Fruit fly (Drosophila melanogaster) whole organism, embryonic: ENCODE results near the gene Drgx.

Experiments
- Abd-B ChIP-seq: fragments of 200-800 bp; sonication (Bioruptor generic); optimal IDR thresholded peaks from 2 replicates; lab custom pipeline; 2018; ENCODE audit warnings: missing biosample characterization, mild to moderate bottlenecking, missing genetic modification characterization, moderate library complexity
- Atf-2 ChIP-seq: fragments of 200-800 bp; sonication (Bioruptor generic); optimal IDR thresholded peaks from 2 replicates; lab custom pipeline; 2016; ENCODE audit warnings: missing biosample characterization, missing genetic modification characterization
- B-H1 ChIP-seq: fragments of 200-800 bp; sonication (Bioruptor generic); IDR thresholded peaks from 3 replicates; pipeline ENCODE4 v1.3.6; 2022; ENCODE audit warnings: missing biosample characterization, missing genetic modification characterization
- CG1024 ChIP-seq: fragments of 200-800 bp; sonication (Bioruptor generic); IDR thresholded peaks from 2 replicates; pipeline ENCODE4 v1.3.6; 2022; ENCODE audit warnings: missing biosample characterization, missing genetic modification characterization
- CG11093 ChIP-seq: fragments of 200-800 bp; sonication (Bioruptor generic); IDR thresholded peaks from 3 replicates; pipeline ENCODE4 v1.3.6; 2022; ENCODE audit warnings: missing biosample characterization, missing genetic modification characterization
- CG12219 ChIP-seq: fragments of 200-800 bp; sonication (Bioruptor generic); optimal IDR thresholded peaks from 3 replicates; lab custom pipeline; 2018; ENCODE audit warnings: missing biosample characterization, mild to moderate bottlenecking, missing genetic modification characterization
- CG12236 ChIP-seq: fragments of 200-800 bp; sonication (Bioruptor generic); optimal IDR thresholded peaks from 2 replicates; lab custom pipeline; 2016; ENCODE audit warnings: missing biosample characterization, missing genetic modification characterization
- CG12744 ChIP-seq: fragments of 200-800 bp; sonication (Bioruptor generic); optimal IDR thresholded peaks from 2 replicates; lab custom pipeline; 2016; ENCODE audit warnings: missing biosample characterization, missing genetic modification characterization
- CG13424 ChIP-seq: fragments of 200-800 bp; sonication (Bioruptor generic); optimal IDR thresholded peaks from 2 replicates; lab custom pipeline; 2019; ENCODE audit warnings: missing biosample characterization, mild to moderate bottlenecking, missing genetic modification characterization, moderate library complexity
- CG13894 ChIP-seq: fragments of 200-800 bp; sonication (Bioruptor generic); optimal IDR thresholded peaks from 3 replicates; lab custom pipeline; 2018; ENCODE audit warnings: missing biosample characterization, mild to moderate bottlenecking, missing genetic modification characterization, moderate library complexity
- CG15269 ChIP-seq: fragments of 200-800 bp; sonication (Bioruptor generic); optimal IDR thresholded peaks from 2 replicates; lab custom pipeline; 2018; ENCODE audit warnings: missing biosample characterization, mild to moderate bottlenecking, missing genetic modification characterization, moderate library complexity
- CG17186 ChIP-seq: fragments of 200-800 bp; sonication (Bioruptor generic); optimal IDR thresholded peaks from 3 replicates; lab custom pipeline; 2017; ENCODE audit warnings: missing biosample characterization, missing genetic modification reagents, missing genetic modification characterization
- CG17912 ChIP-seq: fragments of 200-800 bp; sonication (Bioruptor generic); optimal IDR thresholded peaks from 2 replicates; lab custom pipeline; 2018; ENCODE audit warnings: missing biosample characterization, mild to moderate bottlenecking, missing genetic modification characterization
- CG1792 ChIP-seq: fragments of 200-800 bp; sonication (Bioruptor generic); optimal IDR thresholded peaks from 2 replicates; lab custom pipeline; 2016; ENCODE audit warnings: missing biosample characterization, missing genetic modification characterization
- CG18476 ChIP-seq: fragments of 200-800 bp; sonication (Bioruptor generic); optimal IDR thresholded peaks from 2 replicates; lab custom pipeline; 2016; ENCODE audit warnings: missing biosample characterization, mild to moderate bottlenecking, missing genetic modification characterization
- CG31441 ChIP-seq: fragments of 200-800 bp; sonication (Bioruptor generic); IDR thresholded peaks from 2 replicates; pipeline ENCODE4 v1.3.6; 2022; ENCODE audit warnings: missing biosample characterization, missing genetic modification characterization
- CG34376 ChIP-seq: fragments of 200-800 bp; sonication (Bioruptor generic); optimal IDR thresholded peaks from 2 replicates; lab custom pipeline; 2018; ENCODE audit warnings: missing biosample characterization, mild to moderate bottlenecking, missing genetic modification characterization
- CG5953 ChIP-seq: fragments of 200-800 bp; sonication (Bioruptor generic); IDR thresholded peaks from 2 replicates; pipeline ENCODE4 v1.3.6; 2022; ENCODE audit warnings: missing biosample characterization, missing genetic modification characterization
- CG6254 ChIP-seq: fragments of 200-800 bp; sonication (Bioruptor generic); optimal IDR thresholded peaks from 3 replicates; lab custom pipeline; 2017; ENCODE audit warnings: mild to moderate bottlenecking, missing biosample characterization, missing genetic modification reagents, missing genetic modification characterization
- CG6689 ChIP-seq: fragments of 200-800 bp; sonication (Bioruptor generic); IDR thresholded peaks from 2 replicates; pipeline ENCODE4 v1.3.6; 2022; ENCODE audit warnings: missing biosample characterization, missing genetic modification characterization
- CG7786 ChIP-seq: fragments of 200-800 bp; sonication (Bioruptor generic); optimal IDR thresholded peaks from 2 replicates; lab custom pipeline; 2016; ENCODE audit warnings: missing biosample characterization, missing genetic modification characterization
- CG8944 ChIP-seq: fragments of 200-800 bp; sonication (Bioruptor generic); optimal IDR thresholded peaks from 3 replicates; lab custom pipeline; 2016; ENCODE audit warnings: missing biosample characterization, missing genetic modification characterization
- CoRest ChIP-seq: fragments of 200-800 bp; sonication (Bioruptor generic); optimal IDR thresholded peaks from 3 replicates; lab custom pipeline; 2018; ENCODE audit warnings: missing biosample characterization, mild to moderate bottlenecking, missing genetic modification characterization, moderate library complexity
- Dbx ChIP-seq: fragments of 200-800 bp; sonication (Bioruptor generic); IDR thresholded peaks from 3 replicates; pipeline ENCODE4 v1.3.6; 2022; ENCODE audit warnings: missing biosample characterization, missing genetic modification characterization
- Dip2 ChIP-seq: fragments of 200-800 bp; sonication (Bioruptor generic); IDR thresholded peaks from 2 replicates; pipeline ENCODE4 v1.3.6; 2022; ENCODE audit warnings: missing biosample characterization, missing genetic modification characterization
- Dip3 ChIP-seq: fragments of 200-800 bp; sonication (Bioruptor generic); optimal IDR thresholded peaks from 3 replicates; lab custom pipeline; 2016; ENCODE audit warnings: missing biosample characterization, missing genetic modification characterization
- E2f2 ChIP-seq: fragments of 200-800 bp; sonication (Bioruptor generic); IDR thresholded peaks from 2 replicates; pipeline ENCODE4 v1.3.6; 2022; ENCODE audit warnings: missing biosample characterization, missing genetic modification characterization
- ERR ChIP-seq: fragments of 200-800 bp; sonication (Bioruptor generic); optimal IDR thresholded peaks from 2 replicates; lab custom pipeline; 2016; ENCODE audit warnings: missing biosample characterization, missing genetic modification characterization
- Elba2 ChIP-seq: fragments of 200-800 bp; sonication (Bioruptor generic); optimal IDR thresholded peaks from 3 replicates; lab custom pipeline; 2016; ENCODE audit warnings: missing biosample characterization, missing genetic modification characterization
- Ets65A ChIP-seq: fragments of 200-800 bp; sonication (Bioruptor generic); peaks from one replicate; lab custom pipeline; 2016; ENCODE audit warnings: missing biosample characterization, missing genetic modification characterization
- Ets97D ChIP-seq: fragments of 200-800 bp; sonication (Bioruptor generic); optimal IDR thresholded peaks from 3 replicates; lab custom pipeline; 2016; ENCODE audit warnings: missing biosample characterization, missing genetic modification characterization
- Fer2 ChIP-seq: fragments of 200-800 bp; sonication (Bioruptor generic); optimal IDR thresholded peaks from 2 replicates; lab custom pipeline; 2018; ENCODE audit warnings: missing biosample characterization, mild to moderate bottlenecking, missing genetic modification characterization, moderate library complexity
- HmgZ ChIP-seq: fragments of 200-800 bp; sonication (Bioruptor generic); optimal IDR thresholded peaks from 2 replicates; lab custom pipeline; 2018; ENCODE audit warnings: missing biosample characterization, mild to moderate bottlenecking, missing genetic modification characterization
- Hmr ChIP-seq: fragments of 200-800 bp; sonication (Bioruptor generic); optimal IDR thresholded peaks from 3 replicates; lab custom pipeline; 2017; ENCODE audit warnings: mild to moderate bottlenecking, missing biosample characterization, missing genetic modification reagents, missing genetic modification characterization
- NC2β ChIP-seq: fragments of 200-800 bp; sonication (Bioruptor generic); optimal IDR thresholded peaks from 2 replicates; lab custom pipeline; 2016; ENCODE audit warnings: missing biosample characterization, missing genetic modification characterization
- Pdp1 ChIP-seq, 2 experiments: fragments of 200-800 bp; sonication (Bioruptor generic); optimal IDR thresholded peaks; 3 replicates each; lab custom pipeline; 2016; ENCODE audit warnings: missing biosample characterization in 2 of 2, missing genetic modification characterization in 2 of 2, mild to moderate bottlenecking in 1 of 2, moderate library complexity in 1 of 2
- Sox102F ChIP-seq: fragments of 200-800 bp; sonication (Bioruptor generic); optimal IDR thresholded peaks from 2 replicates; lab custom pipeline; 2018; ENCODE audit warnings: missing biosample characterization, mild to moderate bottlenecking, missing genetic modification characterization, moderate library complexity
- Stat92E ChIP-seq, 3 experiments: fragments of >200 bp in 2 of 3; fragments of 200-800 bp in 1 of 3; sonication (Bioruptor generic) in 1 of 3; optimal IDR thresholded peaks; 2 replicates each; lab custom pipeline; 2017 to 2019; ENCODE audit warnings: missing biosample characterization in 3 of 3, missing genetic modification characterization in 3 of 3, mild to moderate bottlenecking in 1 of 3, moderate library complexity in 1 of 3
- corto ChIP-seq: fragments of 200-800 bp; sonication (Bioruptor generic); optimal IDR thresholded peaks from 2 replicates; lab custom pipeline; 2016; ENCODE audit warnings: missing biosample characterization, mild to moderate bottlenecking, missing genetic modification characterization, moderate library complexity
- crol ChIP-seq: fragments of 200-800 bp; sonication (Bioruptor generic); IDR thresholded peaks from 2 replicates; pipeline ENCODE4 v1.3.6; 2022; ENCODE audit warnings: missing biosample characterization, missing genetic modification characterization
- danr ChIP-seq: fragments of 200-800 bp; sonication (Bioruptor generic); IDR thresholded peaks from 2 replicates; pipeline ENCODE4 v1.3.6; 2022; ENCODE audit warnings: missing biosample characterization, missing genetic modification characterization
- dmrt11E ChIP-seq: fragments of 200-800 bp; sonication (Bioruptor generic); optimal IDR thresholded peaks from 3 replicates; lab custom pipeline; 2018; ENCODE audit warnings: missing biosample characterization, mild to moderate bottlenecking, missing genetic modification characterization, moderate library complexity
- ftz-f1 ChIP-seq: fragments of 200-800 bp; sonication (Bioruptor generic); optimal IDR thresholded peaks from 2 replicates; lab custom pipeline; 2016; ENCODE audit warnings: missing biosample characterization, missing genetic modification characterization
- ind ChIP-seq: fragments of 200-800 bp; sonication (Bioruptor generic); optimal IDR thresholded peaks from 3 replicates; lab custom pipeline; 2016; ENCODE audit warnings: missing biosample characterization, missing genetic modification characterization
- lab ChIP-seq: fragments of 200-800 bp; sonication (Bioruptor generic); optimal IDR thresholded peaks from 3 replicates; lab custom pipeline; 2017; ENCODE audit warnings: missing biosample characterization, missing genetic modification characterization, mild to moderate bottlenecking, moderate library complexity, missing genetic modification reagents
- luna ChIP-seq: fragments of 200-800 bp; sonication (Bioruptor generic); optimal IDR thresholded peaks from 2 replicates; lab custom pipeline; 2016; ENCODE audit warnings: missing biosample characterization, missing genetic modification characterization
- maf-S ChIP-seq: fragments of 200-800 bp; sonication (Bioruptor generic); optimal IDR thresholded peaks from 2 replicates; lab custom pipeline; 2016; ENCODE audit warnings: missing biosample characterization, missing genetic modification characterization
- nmo ChIP-seq: fragments of 200-800 bp; sonication (Bioruptor generic); optimal IDR thresholded peaks from 2 replicates; lab custom pipeline; 2018; ENCODE audit warnings: missing biosample characterization, mild to moderate bottlenecking, missing genetic modification characterization, moderate library complexity
- rib ChIP-seq: fragments of 200-800 bp; sonication (Bioruptor generic); IDR thresholded peaks from 2 replicates; pipeline ENCODE4 v1.3.6; 2022; ENCODE audit warnings: missing biosample characterization, missing genetic modification characterization
- scrt ChIP-seq: fragments of 200-800 bp; sonication (Bioruptor generic); optimal IDR thresholded peaks from 2 replicates; lab custom pipeline; 2018; ENCODE audit warnings: missing biosample characterization, mild to moderate bottlenecking, missing genetic modification characterization, moderate library complexity
- slp2 ChIP-seq: fragments of 200-800 bp; sonication (Bioruptor generic); optimal IDR thresholded peaks from 2 replicates; lab custom pipeline; 2016; ENCODE audit warnings: missing biosample characterization, missing genetic modification characterization
- sqz ChIP-seq: fragments of 200-800 bp; sonication (Bioruptor generic); optimal IDR thresholded peaks from 3 replicates; lab custom pipeline; 2018; ENCODE audit warnings: missing biosample characterization, mild to moderate bottlenecking, missing genetic modification characterization

The Drgx gene

DNA sequence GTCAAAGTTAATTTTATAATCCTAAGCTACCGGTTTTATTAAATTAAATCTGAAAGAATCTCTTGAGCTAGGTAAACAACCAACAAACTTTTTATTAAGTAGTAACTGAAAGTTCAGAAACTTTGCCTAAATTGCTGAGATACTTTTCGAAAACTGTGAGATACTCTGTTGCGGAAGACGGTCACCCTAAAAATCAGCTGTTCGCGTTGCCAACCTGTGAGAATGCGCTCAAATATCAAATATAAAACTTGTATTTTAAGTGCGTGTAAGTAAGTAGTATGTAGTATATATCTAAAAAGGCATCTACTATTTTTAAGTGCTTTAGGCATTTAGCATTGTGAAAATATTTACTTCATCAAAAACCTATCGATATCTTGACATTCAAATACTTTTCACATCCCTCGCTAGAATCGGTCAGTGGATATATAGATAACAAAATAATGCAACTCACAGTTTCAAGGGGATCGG lies 50.4 kb downstream of the Drgx start, which contains the start of the genes CG31955 and CG2818 (continued):
- TF ChIP-seq CG12219 (no peak), rib (GFP tag; lab: Robert Waterston, UW) (no peak), scrt (GFP tag; lab: Kevin White, UChicago) (no peak), Dip2 (no peak), Elba2 (GFP tag; lab: Kevin White, UChicago) (no peak), CG5953 (GFP tag; lab: Robert Waterston, UW) (no peak), HmgZ (tag; lab: Kevin White, UChicago) (peak; percentile 30), Ets65A (GFP tag; lab: Kevin White, UChicago) (no peak), Sox102F (no peak), nmo (peak; percentile 32), ind (peak; percentile 1), E2f2 (peak; percentile 72), lab (peak; percentile 23), luna (no peak), CG6254 (GFP tag; lab: Kevin White, UChicago) (no peak), Fer2 (tag; lab: Kevin White, UChicago) (no peak), CG34376 (GFP tag; lab: Kevin White, UChicago) (no peak), danr (GFP tag; lab: Robert Waterston, UW) (no peak), CG18476 (GFP tag; lab: Kevin White, UChicago) (no peak), CG15269 (peak; percentile 9), CG12744 (GFP tag; lab: Kevin White, UChicago) (no peak), CG12236 (GFP tag; lab: Kevin White, UChicago) (no peak), NC2β (GFP tag; lab: Kevin White, UChicago) (peak; percentile 3), Abd-B (GFP tag; lab: Kevin White, UChicago) (no peak), B-H1 (GFP tag; lab: Robert Waterston, UW) (no peak), CG31441 (GFP tag; lab: Robert Waterston, UW) (no peak), CG1024 (GFP tag; lab: Robert Waterston, UW) (no peak), CG17912 (GFP tag; lab: Kevin White, UChicago) (no peak), CoRest (tag; lab: Kevin White, UChicago) (peak; percentile 47), CG13424 (tag; lab: Kevin White, UChicago) (peak; percentile 48), CG6689 (GFP tag; lab: Robert Waterston, UW) (no peak), CG11093 (GFP tag; lab: Robert Waterston, UW) (no peak), Hmr (GFP tag; lab: Kevin White, UChicago) (no peak), ftz-f1 (GFP tag; lab: Kevin White, UChicago) (no peak), sqz (GFP tag; lab: Kevin White, UChicago) (no peak), CG1792 (GFP tag; lab: Kevin White, UChicago) (no peak), Pdp1 (GFP tag; optimal IDR thresholded peaks at IDR 0.05; lab: Kevin White, UChicago) (no peak), Stat92E (GFP tag; optimal IDR thresholded peaks at IDR 0.05; lab: Kevin White, UChicago) (no peak), Ets97D (GFP tag; lab: Kevin White, UChicago) (peak; percentile 50), CG8944 (GFP tag; lab: Kevin White, UChicago) (no peak), CG13894 (tag; lab: Kevin White, UChicago) (peak; percentile 40), crol (no peak), ERR (GFP tag; lab: Kevin White, UChicago) (peak; percentile 9), corto (GFP tag; lab: Kevin White, UChicago) (no peak), maf-S (GFP tag; lab: Kevin White, UChicago) (no peak), slp2 (GFP tag; lab: Kevin White, UChicago) (no peak), CG7786 (GFP tag; lab: Kevin White, UChicago) (no peak), CG17186 (peak; percentile 82), Dip3 (no peak), dmrt11E (no peak), Dbx (GFP tag; lab: Robert Waterston, UW) (no peak), Atf-2 (GFP tag; lab: Kevin White, UChicago) (no peak)
